Fruit fly (Drosophila melanogaster): ENCODE measurements around the gene NELF-B.

NELF-B gene

dm6 chrX:7698000-7698896 lies 29.9 kb downstream of the NELF-B start (continued):
- TF ChIP-seq CG8632 (GFP tag; optimal IDR thresholded peaks at IDR 0.05) (peak; percentile 95), lz (GFP tag; optimal IDR thresholded peaks at IDR 0.05) (peak; percentile 97), CG6276 (GFP tag; optimal IDR thresholded peaks at IDR 0.05) (peak; percentile 93), Eip93F (GFP tag; optimal IDR thresholded peaks at IDR 0.05) (peak; percentile 90), CG4318 (GFP tag; optimal IDR thresholded peaks at IDR 0.05) (peak; percentile 92), CG3919 (GFP tag; optimal IDR thresholded peaks at IDR 0.05) (peak; percentile 92), dsx (GFP tag; optimal IDR thresholded peaks at IDR 0.05; ENCODE audit: poor library complexity, severe bottlenecking) (peak; percentile 89), CG8119 (GFP tag; IDR thresholded peaks at IDR 0.05) (peak; percentile 95), CG11294 (GFP tag; IDR thresholded peaks at IDR 0.05) (peak; percentile 92), achi (GFP tag; optimal IDR thresholded peaks at IDR 0.05) (peak; percentile 93)

DNA sequence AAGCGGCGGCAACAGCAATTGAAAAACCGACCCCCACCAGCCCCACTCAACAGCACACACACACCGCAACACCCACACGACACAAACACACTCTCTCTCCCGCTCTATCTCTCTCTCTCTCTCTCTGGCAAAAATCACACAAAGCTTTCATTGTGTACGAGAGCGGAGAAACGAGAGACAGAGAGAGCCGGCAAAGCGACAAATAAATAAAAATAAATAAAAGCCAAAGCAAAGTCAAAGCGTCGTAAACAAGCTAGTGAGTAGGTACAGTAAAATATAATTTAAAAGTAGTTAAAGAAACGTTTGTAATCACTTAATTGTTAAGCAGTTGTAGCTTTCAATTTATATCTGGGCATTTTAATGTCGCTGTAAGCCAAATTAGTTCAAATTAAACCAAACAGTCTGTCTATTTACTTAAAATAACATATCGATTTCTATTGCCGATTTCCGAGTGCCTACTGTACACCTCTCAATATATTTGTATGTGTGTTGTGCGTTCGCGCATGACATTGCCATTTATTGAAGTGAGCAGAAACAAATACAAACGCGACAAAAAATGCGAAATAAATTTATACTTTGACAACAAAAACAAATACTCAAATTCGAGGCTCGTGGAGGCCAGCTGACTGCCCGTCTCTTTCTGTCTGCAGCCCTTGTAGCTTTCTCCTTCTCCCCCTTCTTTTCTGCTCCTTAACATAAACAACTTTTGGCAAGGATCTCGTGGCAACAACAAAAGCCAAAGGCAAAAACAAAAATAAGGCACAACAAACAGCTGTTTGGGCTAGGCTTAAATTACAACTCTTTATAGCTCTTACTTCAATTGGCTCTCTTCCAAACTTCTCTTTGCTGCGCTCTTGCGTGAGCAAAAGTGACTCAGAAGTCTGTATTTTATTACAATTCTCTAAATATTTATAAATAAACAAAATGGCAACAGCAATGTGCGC lies 31.2 kb downstream of the NELF-B start:
- peak; percentile 95 for TF ChIP-seq lz (GFP tag; optimal IDR thresholded peaks at IDR 0.05)
- peak; percentile 96 for TF ChIP-seq Met (GFP tag; optimal IDR thresholded peaks at IDR 0.05)
- peak; percentile 33 for TF ChIP-seq Hr38 (GFP tag; optimal IDR thresholded peaks at IDR 0.05)
- peak; percentile 83 for TF ChIP-seq CG6854 (GFP tag; optimal IDR thresholded peaks at IDR 0.05)
- TF ChIP-seq CG3919 (GFP tag; optimal IDR thresholded peaks at IDR 0.05), result peak; percentile 92
- peak; percentile 95 for TF ChIP-seq Smox (GFP tag; optimal IDR thresholded peaks at IDR 0.05)
- peak; percentile 95 for TF ChIP-seq eg (GFP tag; IDR thresholded peaks at IDR 0.05)
- peak; percentile 95 for TF ChIP-seq acj6 (GFP tag; optimal IDR thresholded peaks at IDR 0.05)
- peak; percentile 92 for TF ChIP-seq achi (GFP tag; optimal IDR thresholded peaks at IDR 0.05)
- TF ChIP-seq fkh (GFP tag; optimal IDR thresholded peaks at IDR 0.05), result peak; percentile 93
- TF ChIP-seq Sox102F (GFP tag; optimal IDR thresholded peaks at IDR 0.05), result peak; percentile 94
- TF ChIP-seq CG7368 (GFP tag; optimal IDR thresholded peaks at IDR 0.05), result peak; percentile 83
- TF ChIP-seq CG31627 (GFP tag; optimal IDR thresholded peaks at IDR 0.05), result peak; percentile 94
- peak; percentile 90 for TF ChIP-seq dsx (GFP tag; optimal IDR thresholded peaks at IDR 0.05; ENCODE audit: poor library complexity, severe bottlenecking)
- peak; percentile 91 for TF ChIP-seq CG4318 (GFP tag; optimal IDR thresholded peaks at IDR 0.05)
- peak; percentile 87 for TF ChIP-seq CG1621 (tag; optimal IDR thresholded peaks at IDR 0.05)
- TF ChIP-seq CG6808 (GFP tag; optimal IDR thresholded peaks at IDR 0.05), result peak; percentile 90
- peak; percentile 95 for TF ChIP-seq esn (GFP tag; optimal IDR thresholded peaks at IDR 0.05)
- TF ChIP-seq Eip93F (GFP tag; optimal IDR thresholded peaks at IDR 0.05), result peak; percentile 87
- peak; percentile 93 for TF ChIP-seq net (GFP tag; optimal IDR thresholded peaks at IDR 0.05)
- peak; percentile 94 for TF ChIP-seq Gug (GFP tag; IDR thresholded peaks at IDR 0.05)
- TF ChIP-seq CG16779 (tag; optimal IDR thresholded peaks at IDR 0.05), result peak; percentile 83
- TF ChIP-seq vri (GFP tag; optimal IDR thresholded peaks at IDR 0.05), result peak; percentile 93
- TF ChIP-seq Blimp-1 (GFP tag; optimal IDR thresholded peaks at IDR 0.05), result peak; percentile 86
- peak; percentile 94 for TF ChIP-seq Lpt (GFP tag; optimal IDR thresholded peaks at IDR 0.05)
- TF ChIP-seq cyc (GFP tag; optimal IDR thresholded peaks at IDR 0.05), result peak; percentile 94
- peak; percentile 84 for TF ChIP-seq Sox15 (GFP tag; optimal IDR thresholded peaks at IDR 0.05)
- peak; percentile 93 for TF ChIP-seq CG3032 (tag; optimal IDR thresholded peaks at IDR 0.05)
- peak; percentile 93 for TF ChIP-seq Ets96B (tag; optimal IDR thresholded peaks at IDR 0.05)
- peak; percentile 80 for TF ChIP-seq CG11902 (GFP tag; optimal IDR thresholded peaks at IDR 0.05)
- peak; percentile 78 for TF ChIP-seq CG9139 (GFP tag; optimal IDR thresholded peaks at IDR 0.05)
- TF ChIP-seq Ets21C (GFP tag; optimal IDR thresholded peaks at IDR 0.05), result peak; percentile 90
- TF ChIP-seq fd85E (GFP tag; optimal IDR thresholded peaks at IDR 0.05), result peak; percentile 70
- TF ChIP-seq CG32006 (GFP tag; optimal IDR thresholded peaks at IDR 0.05), result peak; percentile 96
- peak; percentile 96 for TF ChIP-seq topi (GFP tag; optimal IDR thresholded peaks at IDR 0.05)
- peak; percentile 86 for TF ChIP-seq spab (GFP tag; optimal IDR thresholded peaks at IDR 0.05)
- peak; percentile 96 for TF ChIP-seq Sox14 (GFP tag; optimal IDR thresholded peaks at IDR 0.05)
- peak; percentile 97 for TF ChIP-seq CG8119 (GFP tag; IDR thresholded peaks at IDR 0.05)
- TF ChIP-seq svp (GFP tag), result peak; percentile 96
- peak; percentile 96 for TF ChIP-seq OdsH (GFP tag; optimal IDR thresholded peaks at IDR 0.05)
- TF ChIP-seq CG11762 (GFP tag; optimal IDR thresholded peaks at IDR 0.05; ENCODE audit: insufficient read depth), result peak; percentile 94

All from whole organism, prepupa.